Worm (Caenorhabditis elegans): ENCODE measurements around the gene srh-74.
A peak's percentile ranks its signal among the peaks of the same experiment; 100 is the strongest.

The srh-74 gene

DNA sequence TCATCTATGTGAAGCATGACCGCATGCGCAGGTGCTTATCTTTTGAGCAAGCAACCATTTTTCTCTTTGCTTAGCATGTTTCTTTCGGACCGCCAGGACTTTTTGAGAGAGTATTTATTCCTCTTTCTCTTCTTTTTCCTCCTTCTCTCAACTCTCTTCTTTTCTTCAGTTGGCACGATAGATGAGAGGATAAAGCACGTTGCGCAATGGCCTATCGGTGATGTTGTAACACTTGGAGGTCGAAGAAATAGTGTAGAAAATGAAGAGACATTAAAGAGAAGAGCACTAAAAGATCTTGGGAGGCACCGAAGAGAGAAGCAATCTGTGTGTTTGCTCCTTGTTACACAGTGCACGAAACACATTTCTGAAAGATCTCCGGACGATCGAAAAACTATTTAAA, 35.1 kb upstream of the srh-74 start (continued):
- peak; percentile 76 for TF ChIP-seq pat-9 (tag; optimal IDR thresholded peaks at IDR 0.05)
- no peak for TF ChIP-seq sox-2 (GFP tag; IDR thresholded peaks at IDR 0.05)
- TF ChIP-seq ceh-9 (tag; optimal IDR thresholded peaks at IDR 0.05): no peak
- TF ChIP-seq pqm-1 (tag; optimal IDR thresholded peaks at IDR 0.05): no peak
- TF ChIP-seq ceh-45 (GFP tag; IDR thresholded peaks at IDR 0.05): no peak
- TF ChIP-seq ttx-3 (tag; optimal IDR thresholded peaks at IDR 0.05): no peak
- no peak for TF ChIP-seq elt-2 (tag; optimal IDR thresholded peaks at IDR 0.05)
- no peak for TF ChIP-seq ceh-30 (tag; optimal IDR thresholded peaks at IDR 0.05)
- peak; percentile 27 for TF ChIP-seq ceh-2 (tag; optimal IDR thresholded peaks at IDR 0.05)
- peak; percentile 74 for TF ChIP-seq nfya-1 (tag; optimal IDR thresholded peaks at IDR 0.05)
- no peak for TF ChIP-seq zip-5 (tag; optimal IDR thresholded peaks at IDR 0.05)
- TF ChIP-seq madf-2 (tag; optimal IDR thresholded peaks at IDR 0.05): no peak
- TF ChIP-seq tbx-7 (tag; optimal IDR thresholded peaks at IDR 0.05): no peak
- no peak for TF ChIP-seq pag-3 (tag; optimal IDR thresholded peaks at IDR 0.05; ENCODE audit: borderline replicate concordance)
- no peak for TF ChIP-seq sdc-2 (tag; optimal IDR thresholded peaks at IDR 0.05)
- TF ChIP-seq hlh-30 (tag; optimal IDR thresholded peaks at IDR 0.05; ENCODE audit: insufficient read depth): no peak

DNA sequence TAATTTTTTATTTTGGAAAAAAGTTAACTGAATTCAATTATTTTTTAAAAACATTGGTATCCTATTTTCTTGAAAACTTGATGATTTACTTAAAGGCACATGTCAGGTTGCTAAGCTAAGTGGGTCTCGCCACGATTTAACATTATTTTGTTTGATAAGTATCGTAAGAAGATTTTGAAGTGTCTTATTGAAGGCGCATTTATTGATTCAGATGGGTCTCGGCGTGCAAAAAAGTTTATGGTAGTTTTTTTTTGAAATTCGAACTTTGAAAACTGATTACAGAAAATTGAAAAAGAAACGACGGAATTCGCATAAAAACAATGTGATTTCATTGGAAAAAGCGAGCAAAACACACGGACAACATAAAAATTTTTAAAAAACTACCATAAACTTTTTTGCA, 34.4 kb upstream of the srh-74 start:
- TF ChIP-seq ets-4 (tag; optimal IDR thresholded peaks at IDR 0.05) (no peak), ttx-3 (tag; optimal IDR thresholded peaks at IDR 0.05) (no peak), unc-42 (tag; optimal IDR thresholded peaks at IDR 0.05) (no peak), gmeb-2 (tag; optimal IDR thresholded peaks at IDR 0.05) (no peak), npax-4 (tag; optimal IDR thresholded peaks at IDR 0.05) (no peak), elt-2 (tag; optimal IDR thresholded peaks at IDR 0.05) (no peak), ztf-16 (tag; optimal IDR thresholded peaks at IDR 0.05) (no peak), syd-9 (tag; optimal IDR thresholded peaks at IDR 0.05) (no peak), ceh-14 (tag; optimal IDR thresholded peaks at IDR 0.05) (no peak), dve-1 (tag; optimal IDR thresholded peaks at IDR 0.05) (no peak), pat-9 (tag; optimal IDR thresholded peaks at IDR 0.05) (no peak), fkh-6 (tag; optimal IDR thresholded peaks at IDR 0.05) (no peak)

DNA sequence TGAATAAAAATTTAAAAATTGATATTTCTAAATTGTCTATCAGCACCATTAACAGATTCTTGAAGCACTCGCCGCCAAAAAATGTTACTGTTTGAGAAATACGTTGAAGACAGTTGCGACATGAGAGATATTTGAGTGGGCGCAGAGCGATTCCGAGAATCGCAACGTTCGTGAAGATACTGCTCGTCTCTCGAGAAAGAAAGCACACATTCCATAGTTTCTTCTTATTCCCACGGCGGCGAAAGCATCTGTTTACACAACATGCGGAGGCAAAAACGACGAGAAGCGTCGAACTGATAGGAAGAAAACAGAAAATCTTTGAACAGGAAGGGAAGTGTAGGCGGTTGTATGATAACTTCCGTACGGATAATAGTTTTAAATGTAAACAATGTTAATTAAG, 33.9 kb upstream of the srh-74 start:
- TF ChIP-seq nhr-232 (tag; optimal IDR thresholded peaks at IDR 0.05): no peak
- no peak for TF ChIP-seq pros-1 (tag; optimal IDR thresholded peaks at IDR 0.05)
- TF ChIP-seq lim-6 (tag; optimal IDR thresholded peaks at IDR 0.05): no peak
- TF ChIP-seq hlh-30 (tag; optimal IDR thresholded peaks at IDR 0.05; ENCODE audit: insufficient read depth): no peak
- no peak for TF ChIP-seq hlh-15 (tag; optimal IDR thresholded peaks at IDR 0.05)
- no peak for TF ChIP-seq madf-2 (tag; optimal IDR thresholded peaks at IDR 0.05)
- no peak for TF ChIP-seq K09A11.1 (tag; optimal IDR thresholded peaks at IDR 0.05; ENCODE audit: insufficient read depth)
- TF ChIP-seq ref-2 (tag; optimal IDR thresholded peaks at IDR 0.05): no peak
- TF ChIP-seq mec-3 (tag; optimal IDR thresholded peaks at IDR 0.05; ENCODE audit: borderline replicate concordance): no peak
- no peak for TF ChIP-seq unc-55 (GFP tag; optimal IDR thresholded peaks at IDR 0.05)
- no peak for TF ChIP-seq unc-42 (tag; optimal IDR thresholded peaks at IDR 0.05)
- no peak for TF ChIP-seq pha-4 (tag; optimal IDR thresholded peaks at IDR 0.05)
- TF ChIP-seq ceh-18 (tag; optimal IDR thresholded peaks at IDR 0.05): peak; percentile 94
- no peak for TF ChIP-seq fkh-6 (tag; optimal IDR thresholded peaks at IDR 0.05)
- peak; percentile 67 for TF ChIP-seq tbx-2 (tag; optimal IDR thresholded peaks at IDR 0.05)
- no peak for TF ChIP-seq pha-2 (tag; optimal IDR thresholded peaks at IDR 0.05)
- no peak for TF ChIP-seq npax-4 (tag; optimal IDR thresholded peaks at IDR 0.05)
- no peak for TF ChIP-seq C08G9.2 (tag; optimal IDR thresholded peaks at IDR 0.05)
- TF ChIP-seq hlh-6 (tag; optimal IDR thresholded peaks at IDR 0.05): no peak
- TF ChIP-seq ceh-2 (tag; optimal IDR thresholded peaks at IDR 0.05): no peak
- no peak for TF ChIP-seq lin-11 (tag; optimal IDR thresholded peaks at IDR 0.05)
- TF ChIP-seq ttx-3 (tag; optimal IDR thresholded peaks at IDR 0.05): no peak
- TF ChIP-seq pqm-1 (tag; optimal IDR thresholded peaks at IDR 0.05): no peak
- TF ChIP-seq ahr-1 (tag; optimal IDR thresholded peaks at IDR 0.05): no peak
- TF ChIP-seq ceh-30 (tag; optimal IDR thresholded peaks at IDR 0.05): no peak
- no peak for TF ChIP-seq sox-4 (tag; optimal IDR thresholded peaks at IDR 0.05)
- no peak for TF ChIP-seq ceh-22 (tag; optimal IDR thresholded peaks at IDR 0.05)
- TF ChIP-seq ceh-31 (tag; optimal IDR thresholded peaks at IDR 0.05): peak; percentile 16
- no peak for TF ChIP-seq ztf-16 (tag; optimal IDR thresholded peaks at IDR 0.05)
- peak; percentile 61 for TF ChIP-seq nfya-1 (tag; optimal IDR thresholded peaks at IDR 0.05)
- TF ChIP-seq nhr-11 (tag; optimal IDR thresholded peaks at IDR 0.05): no peak
- peak; percentile 5 for TF ChIP-seq pat-9 (tag; optimal IDR thresholded peaks at IDR 0.05)
- TF ChIP-seq pag-3 (tag; optimal IDR thresholded peaks at IDR 0.05; ENCODE audit: borderline replicate concordance): no peak
- no peak for TF ChIP-seq hlh-13 (GFP tag; optimal IDR thresholded peaks at IDR 0.05)
- TF ChIP-seq ceh-19 (GFP tag; optimal IDR thresholded peaks at IDR 0.05): no peak

Measured in whole organism, late embryonic.